Worm (Caenorhabditis elegans) whole organism, L4 larva: Measurements from ENCODE around the gene F26A1.7.

Experiments
- D1046.2 ChIP-seq: fragments of 200-800 bp; sonication (Bioruptor generic); IDR thresholded peaks from 2 replicates; pipeline ENCODE4 v1.3.6; 2022; ENCODE audit warnings: missing genetic modification characterization, missing compliant biosample characterization
- F26F4.8 ChIP-seq: fragments of 200-800 bp; sonication (Bioruptor generic); conservative IDR thresholded peaks from 2 replicates; pipeline ENCODE4 v1.3.6; 2022; ENCODE audit warnings: missing genetic modification characterization, missing compliant biosample characterization
- F44E2.7 ChIP-seq: fragments of 200-800 bp; sonication (Bioruptor generic); IDR thresholded peaks from 2 replicates; pipeline ENCODE4 v2.1.2; 2022; ENCODE audit warnings: missing genetic modification characterization, missing compliant biosample characterization
- R02D3.7 ChIP-seq: fragments of 150-350 bp; sonication (generic microtip); optimal IDR thresholded peaks from 3 replicates; lab custom pipeline; 2014; ENCODE audit warnings: missing biosample characterization, missing genetic modification characterization
- T20F7.1 ChIP-seq: fragments of 200-800 bp; sonication (Bioruptor generic); optimal IDR thresholded peaks from 2 replicates; lab custom pipeline; 2018; ENCODE audit warnings: mild to moderate bottlenecking, missing genetic modification characterization, missing compliant biosample characterization
- T26A8.4 ChIP-seq: fragments of 200-800 bp; sonication (Bioruptor generic); IDR thresholded peaks from 2 replicates; pipeline ENCODE4 v1.3.6; 2022; ENCODE audit warnings: missing genetic modification characterization, missing compliant biosample characterization
- Y48G9A.11 ChIP-seq: fragments of 200-800 bp; sonication (Bioruptor generic); IDR thresholded peaks from 2 replicates; pipeline ENCODE4 v1.3.6; 2022; ENCODE audit warnings: missing genetic modification reagents, missing genetic modification characterization, missing compliant biosample characterization
- ZK337.2 ChIP-seq: fragments of 200-800 bp; sonication (Bioruptor generic); IDR thresholded peaks from 2 replicates; pipeline ENCODE4 v1.3.6; 2022; ENCODE audit warnings: missing genetic modification reagents, missing genetic modification characterization, missing compliant biosample characterization
- ZK546.5 ChIP-seq, 2 experiments: sonication (generic microtip); optimal IDR thresholded peaks; 2 replicates each; lab custom pipeline; 2017; ENCODE audit warnings: missing biosample characterization in 2 of 2, missing genetic modification characterization in 2 of 2
- attf-4 ChIP-seq: sonication (generic microtip); optimal IDR thresholded peaks from 3 replicates; lab custom pipeline; 2017; ENCODE audit warnings: missing biosample characterization, missing genetic modification characterization
- ceh-32 ChIP-seq: sonication (generic microtip); optimal IDR thresholded peaks from 2 replicates; lab custom pipeline; 2016; ENCODE audit warnings: mild to moderate bottlenecking, missing genetic modification characterization, missing compliant biosample characterization; ENCODE audit not compliant: poor library complexity
- ces-1 ChIP-seq: fragments of 150-350 bp; sonication (generic microtip); optimal IDR thresholded peaks from 4 replicates; lab custom pipeline; 2014; ENCODE audit warnings: missing biosample characterization, missing genetic modification reagents, missing genetic modification characterization
- daf-12 ChIP-seq: fragments of 150-350 bp; optimal IDR thresholded peaks from 2 replicates; lab custom pipeline; 2014; ENCODE audit warnings: missing biosample characterization, missing genetic modification reagents, missing genetic modification characterization
- daf-19 ChIP-seq: fragments of 200-800 bp; sonication (Bioruptor generic); conservative IDR thresholded peaks from 2 replicates; pipeline ENCODE4 v1.3.6; 2022; ENCODE audit warnings: missing genetic modification characterization, missing compliant biosample characterization
- dmd-6 ChIP-seq: fragments of 200-800 bp; sonication (Bioruptor generic); IDR thresholded peaks from 2 replicates; pipeline ENCODE4 v1.3.6; 2022; ENCODE audit warnings: missing genetic modification reagents, missing genetic modification characterization, missing compliant biosample characterization
- dpl-1 ChIP-seq: fragments of 150-350 bp; optimal IDR thresholded peaks from 2 replicates; lab custom pipeline; 2014; ENCODE audit warnings: missing biosample characterization, missing genetic modification reagents, missing genetic modification characterization
- duxl-1 ChIP-seq: sonication (generic microtip); optimal IDR thresholded peaks from 2 replicates; lab custom pipeline; 2016; ENCODE audit warnings: mild to moderate bottlenecking, missing genetic modification characterization, moderate library complexity, missing compliant biosample characterization; ENCODE audit not compliant: poor library complexity
- dve-1 ChIP-seq: sonication (generic microtip); optimal IDR thresholded peaks from 2 replicates; lab custom pipeline; 2017; ENCODE audit warnings: antibody characterized with exemption, mild to moderate bottlenecking, missing genetic modification characterization, missing compliant biosample characterization; ENCODE audit not compliant: insufficient read depth
- egl-27 ChIP-seq: sonication (generic microtip); optimal IDR thresholded peaks from 3 replicates; lab custom pipeline; 2017; ENCODE audit warnings: missing biosample characterization, missing genetic modification reagents, missing genetic modification characterization
- fkh-10 ChIP-seq: fragments of 150-350 bp; optimal IDR thresholded peaks from 2 replicates; lab custom pipeline; 2014; ENCODE audit warnings: missing biosample characterization, missing genetic modification reagents, missing genetic modification characterization
- fos-1 ChIP-seq: fragments of 150-350 bp; optimal IDR thresholded peaks from 2 replicates; lab custom pipeline; 2014; ENCODE audit warnings: missing biosample characterization, missing genetic modification characterization
- gei-8 ChIP-seq: fragments of 200-800 bp; sonication (Bioruptor generic); optimal IDR thresholded peaks from 2 replicates; lab custom pipeline; 2018; ENCODE audit warnings: mild to moderate bottlenecking, missing genetic modification characterization, missing compliant biosample characterization
- hif-1 ChIP-seq, 2 experiments: sonication (generic microtip); optimal IDR thresholded peaks; 2 replicates each; lab custom pipeline; 2016 to 2017; ENCODE audit warnings: missing compliant biosample characterization in 2 of 2, missing genetic modification characterization in 2 of 2, missing genetic modification reagents in 2 of 2, missing genotype in 2 of 2, mild to moderate bottlenecking in 1 of 2
- hlh-11 ChIP-seq: fragments of 200-800 bp; sonication (Bioruptor generic); optimal IDR thresholded peaks from 2 replicates; lab custom pipeline; 2018; ENCODE audit warnings: mild to moderate bottlenecking, missing genetic modification characterization, missing compliant biosample characterization
- hlh-30 ChIP-seq: sonication (generic microtip); optimal IDR thresholded peaks from 2 replicates; lab custom pipeline; 2017; ENCODE audit warnings: antibody characterized with exemption, mild to moderate bottlenecking, missing genetic modification characterization, missing compliant biosample characterization; ENCODE audit not compliant: insufficient read depth
- hmg-1.1 ChIP-seq: fragments of 200-800 bp; sonication (Bioruptor generic); IDR thresholded peaks from 2 replicates; pipeline ENCODE4 v1.3.6; 2022; ENCODE audit warnings: missing genetic modification reagents, missing genetic modification characterization, missing compliant biosample characterization
- lin-13 ChIP-seq: fragments of 150-350 bp; optimal IDR thresholded peaks from 2 replicates; lab custom pipeline; 2014; ENCODE audit warnings: missing biosample characterization, missing genetic modification reagents, missing genetic modification characterization
- lir-3 ChIP-seq: sonication (generic microtip); optimal IDR thresholded peaks from 2 replicates; lab custom pipeline; 2016; ENCODE audit warnings: mild to moderate bottlenecking, missing genetic modification characterization, missing compliant biosample characterization
- madf-9 ChIP-seq: fragments of 200-800 bp; sonication (Bioruptor generic); conservative IDR thresholded peaks from 2 replicates; pipeline ENCODE4 v1.3.6; 2022; ENCODE audit warnings: missing genetic modification reagents, missing genetic modification characterization, missing compliant biosample characterization
- mep-1 ChIP-seq: fragments of 150-350 bp; sonication (generic microtip); optimal IDR thresholded peaks from 3 replicates; lab custom pipeline; 2014; ENCODE audit warnings: missing biosample characterization, missing genetic modification characterization
- nhr-11 ChIP-seq: fragments of 150-350 bp; optimal IDR thresholded peaks from 2 replicates; lab custom pipeline; 2014; ENCODE audit warnings: missing biosample characterization, missing genetic modification characterization
- nhr-28 ChIP-seq: fragments of 150-350 bp; optimal IDR thresholded peaks from 2 replicates; lab custom pipeline; 2014; ENCODE audit warnings: missing biosample characterization, missing genetic modification characterization
- nhr-41 ChIP-seq: fragments of 200-800 bp; sonication (Bioruptor generic); IDR thresholded peaks from 2 replicates; pipeline ENCODE4 v1.3.6; 2022; ENCODE audit warnings: missing genetic modification reagents, missing genetic modification characterization, missing compliant biosample characterization
- nhr-48 ChIP-seq: sonication (generic microtip); optimal IDR thresholded peaks from 2 replicates; lab custom pipeline; 2016; ENCODE audit warnings: mild to moderate bottlenecking, missing genetic modification characterization, missing compliant biosample characterization
- nhr-6 ChIP-seq: fragments of 150-350 bp; optimal IDR thresholded peaks from 2 replicates; lab custom pipeline; 2014; ENCODE audit warnings: missing biosample characterization, missing genetic modification characterization
- nhr-77 ChIP-seq: fragments of 150-350 bp; optimal IDR thresholded peaks from 2 replicates; lab custom pipeline; 2014; ENCODE audit warnings: missing biosample characterization, missing genetic modification characterization
- pha-4 ChIP-seq, 2 experiments: fragments of 150-350 bp in 1 of 2; fragments of 200-800 bp in 1 of 2; sonication (Bioruptor generic) in 1 of 2; IDR thresholded peaks in 1 of 2; optimal IDR thresholded peaks in 1 of 2; 2 replicates each; pipeline versions ENCODE4 v1.3.6 to Lab custom; 2014 to 2022; ENCODE audit warnings: missing genetic modification characterization in 2 of 2, missing genetic modification reagents in 2 of 2, missing biosample characterization in 1 of 2, missing compliant biosample characterization in 1 of 2
- set-16 ChIP-seq: fragments of 200-800 bp; sonication (Bioruptor generic); IDR thresholded peaks from 2 replicates; pipeline ENCODE4 v1.3.6; 2022; ENCODE audit warnings: missing genetic modification reagents, missing genetic modification characterization, missing compliant biosample characterization
- skn-1 ChIP-seq: fragments of 150-350 bp; optimal IDR thresholded peaks from 2 replicates; lab custom pipeline; 2014; ENCODE audit warnings: missing biosample characterization, missing genetic modification characterization
- snpc-1.2 ChIP-seq: fragments of 200-800 bp; sonication (Bioruptor generic); IDR thresholded peaks from 2 replicates; pipeline ENCODE4 v1.3.6; 2022; ENCODE audit warnings: missing genetic modification reagents, missing genetic modification characterization, missing compliant biosample characterization
- snpc-4 ChIP-seq: fragments of 150-350 bp; optimal IDR thresholded peaks from 2 replicates; lab custom pipeline; 2014; ENCODE audit warnings: missing biosample characterization, missing genetic modification characterization
- spr-1 ChIP-seq: sonication (generic microtip); optimal IDR thresholded peaks from 2 replicates; lab custom pipeline; 2016; ENCODE audit warnings: mild to moderate bottlenecking, missing genetic modification characterization, missing compliant biosample characterization
- vab-7 ChIP-seq: fragments of 200-800 bp; sonication (Bioruptor generic); IDR thresholded peaks from 2 replicates; pipeline ENCODE4 v1.3.6; 2022; ENCODE audit warnings: missing genetic modification reagents, missing genetic modification characterization, missing compliant biosample characterization
- zfp-3 ChIP-seq: fragments of 200-800 bp; sonication (Bioruptor generic); conservative IDR thresholded peaks from 2 replicates; pipeline ENCODE4 v1.3.6; 2022; ENCODE audit warnings: missing genetic modification reagents, missing genetic modification characterization, missing compliant biosample characterization

The F26A1.7 gene

DNA sequence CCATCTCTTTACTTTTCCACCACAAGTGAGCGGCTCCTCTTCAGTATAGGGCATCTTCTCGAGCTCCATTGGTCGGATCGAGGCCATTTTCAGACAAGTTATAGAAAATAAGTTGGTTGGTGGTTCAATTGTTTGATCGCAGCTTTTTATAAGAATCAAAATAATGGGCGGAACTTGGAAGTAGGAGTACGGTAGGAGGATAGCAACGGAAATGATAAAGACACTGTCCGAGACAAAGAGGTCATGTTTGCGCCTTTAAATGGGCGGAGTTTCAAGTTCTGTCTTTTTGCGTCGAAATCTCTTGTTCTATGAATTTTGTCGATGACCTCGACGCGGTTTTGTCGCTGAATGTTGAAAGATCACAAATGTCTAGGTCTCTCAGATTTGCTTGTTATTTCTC is 2.4 kb upstream of the F26A1.7 start, which contains the start of gene F26A1.8:
Gene F26A1.8, minus strand, starts transcription at position 101 of the 400 bp plus-strand sequence.
- no peak for TF ChIP-seq T20F7.1
- TF ChIP-seq nhr-11 (tag; lab: Kevin White, UChicago) = no peak
- TF ChIP-seq attf-4 = no peak
- no peak for TF ChIP-seq ZK546.5 (tag; optimal IDR thresholded peaks at IDR 0.05; lab: Kevin White, UChicago)
- no peak for TF ChIP-seq gei-8
- no peak for TF ChIP-seq spr-1 (tag; lab: Kevin White, UChicago)
- no peak for TF ChIP-seq nhr-28
- TF ChIP-seq dmd-6 (GFP tag; lab: Robert Waterston, UW) = no peak
- no peak for TF ChIP-seq egl-27 (tag; lab: Kevin White, UChicago)
- TF ChIP-seq skn-1 (tag; lab: Kevin White, UChicago) = no peak
- TF ChIP-seq hlh-30 (tag; lab: Kevin White, UChicago) = no peak

DNA sequence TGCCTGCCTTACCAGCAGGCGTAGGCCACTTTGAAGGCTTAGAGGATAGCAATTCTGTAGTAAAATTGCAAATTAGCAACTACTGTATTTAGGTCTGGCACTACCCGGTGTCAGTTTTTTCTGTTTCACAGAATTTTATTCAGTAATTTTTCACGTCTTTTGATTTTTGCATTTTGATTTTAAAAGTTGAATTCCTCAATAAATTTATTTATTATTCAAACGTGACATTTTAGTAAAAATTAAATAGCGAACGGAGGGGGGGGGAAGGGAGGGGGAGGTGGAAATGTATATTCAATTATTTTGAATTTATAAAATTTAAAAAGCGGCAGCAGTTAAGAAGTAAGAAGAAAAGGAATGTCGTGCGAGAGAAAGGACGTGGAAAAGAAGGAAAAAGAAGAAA is 2.5 kb downstream of the F26A1.7 start, which contains the start of gene F26A1.4:
Gene F26A1.4, plus strand, starts transcription at position 301 of the 400 bp plus-strand sequence.
- TF ChIP-seq hif-1 (tag; optimal IDR thresholded peaks at IDR 0.05; lab: Kevin White, UChicago) = no peak
- no peak for TF ChIP-seq nhr-11 (tag; lab: Kevin White, UChicago)
- no peak for TF ChIP-seq dve-1 (tag; lab: Kevin White, UChicago)
- TF ChIP-seq daf-12 (tag; lab: Kevin White, UChicago) = no peak
- TF ChIP-seq pha-4 (GFP tag; IDR thresholded peaks at IDR 0.05; lab: Robert Waterston, UW) = no peak
- TF ChIP-seq pha-4 (tag; optimal IDR thresholded peaks at IDR 0.05; lab: Kevin White, UChicago) = no peak
- TF ChIP-seq hmg-1.1 (GFP tag; lab: Robert Waterston, UW) = no peak
- TF ChIP-seq F26F4.8 (GFP tag; lab: Robert Waterston, UW) = no peak
- no peak for TF ChIP-seq snpc-4 (tag; lab: Kevin White, UChicago)
- no peak for TF ChIP-seq set-16 (GFP tag; lab: Robert Waterston, UW)
- TF ChIP-seq skn-1 (tag; lab: Kevin White, UChicago) = no peak
- no peak for TF ChIP-seq zfp-3 (GFP tag; lab: Robert Waterston, UW)
- TF ChIP-seq D1046.2 (GFP tag; lab: Robert Waterston, UW) = no peak
- TF ChIP-seq ZK337.2 (GFP tag; lab: Robert Waterston, UW) = no peak
- TF ChIP-seq T26A8.4 (GFP tag; lab: Robert Waterston, UW) = no peak
- TF ChIP-seq nhr-48 (tag; lab: Kevin White, UChicago) = no peak
- no peak for TF ChIP-seq hlh-11 (tag; lab: Kevin White, UChicago)
- TF ChIP-seq vab-7 = no peak
- TF ChIP-seq nhr-28 = no peak
- TF ChIP-seq attf-4 = no peak
- TF ChIP-seq mep-1 (tag; lab: Kevin White, UChicago) = no peak

DNA sequence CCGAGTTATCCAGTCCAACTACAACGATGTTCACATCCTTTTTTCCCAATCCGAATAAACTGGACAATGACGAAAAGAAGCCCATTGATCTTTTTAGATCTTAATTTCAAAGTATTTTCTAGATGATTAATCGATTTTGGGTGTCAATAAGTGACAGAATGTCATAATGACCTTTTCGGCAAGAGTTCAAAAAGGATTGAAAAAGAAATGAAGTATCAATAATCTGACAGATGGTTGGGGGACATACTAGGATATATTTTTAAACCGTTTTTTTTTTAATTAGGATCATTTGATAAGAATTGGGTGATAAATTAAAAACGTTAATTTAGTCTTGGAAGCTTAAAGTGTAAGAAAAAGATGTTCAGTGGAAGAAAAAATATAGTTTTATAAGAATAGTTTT is 5.0 kb downstream of the F26A1.7 start, which contains the start of gene arl-6:
Gene arl-6, minus strand, starts transcription at position 101 of the 400 bp plus-strand sequence.
- TF ChIP-seq mep-1 (tag; lab: Kevin White, UChicago) (no peak), F26F4.8 (GFP tag; lab: Robert Waterston, UW) (no peak), fos-1 (tag; lab: Kevin White, UChicago) (no peak), snpc-4 (tag; lab: Kevin White, UChicago) (no peak), lin-13 (GFP tag; lab: Kevin White, UChicago) (no peak)

DNA sequence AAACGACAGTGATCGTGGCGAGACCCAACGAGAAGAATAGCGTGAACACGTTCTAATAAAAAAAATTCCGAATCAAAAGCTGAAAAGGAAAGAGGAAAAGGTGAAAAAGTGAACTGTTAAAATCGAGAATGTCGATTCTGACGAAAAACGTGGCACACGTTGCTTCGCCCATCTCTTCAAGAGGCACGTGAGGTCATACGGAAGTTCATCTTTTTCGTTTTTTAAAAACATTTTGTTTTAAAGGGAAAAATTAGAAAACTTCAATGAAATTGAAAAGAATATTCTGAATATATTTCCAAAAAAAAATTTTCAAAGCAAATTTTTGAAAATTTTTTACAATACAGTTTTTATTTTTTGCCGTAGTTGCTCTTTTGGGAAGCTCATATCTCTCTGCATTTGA is 8.5 kb downstream of the F26A1.7 start, which contains the start of gene C38D4.7:
Gene C38D4.7, minus strand, starts transcription at position 101 of the 400 bp plus-strand sequence.
- TF ChIP-seq madf-9 (GFP tag; lab: Robert Waterston, UW) = no peak
- no peak for TF ChIP-seq ceh-32
- TF ChIP-seq lir-3 (tag; lab: Kevin White, UChicago) = no peak
- TF ChIP-seq duxl-1 (tag; lab: Kevin White, UChicago) = no peak
- TF ChIP-seq snpc-1.2 (GFP tag; lab: Robert Waterston, UW) = no peak
- TF ChIP-seq ces-1 (GFP tag; lab: Kevin White, UChicago) = no peak
- no peak for TF ChIP-seq R02D3.7 (tag; lab: Kevin White, UChicago)
- no peak for TF ChIP-seq dve-1 (tag; lab: Kevin White, UChicago)
- no peak for TF ChIP-seq dpl-1 (GFP tag; lab: Kevin White, UChicago)
- no peak for TF ChIP-seq fkh-10 (GFP tag; lab: Kevin White, UChicago)
- no peak for TF ChIP-seq Y48G9A.11 (GFP tag; lab: Robert Waterston, UW)
- TF ChIP-seq attf-4 = no peak
- no peak for TF ChIP-seq nhr-77 (tag; lab: Kevin White, UChicago)
- TF ChIP-seq nhr-6 (tag; lab: Kevin White, UChicago) = no peak
- TF ChIP-seq F44E2.7 (GFP tag; lab: Robert Waterston, UW) = no peak
- no peak for TF ChIP-seq daf-19 (GFP tag; lab: Robert Waterston, UW)
- TF ChIP-seq nhr-41 (GFP tag; lab: Robert Waterston, UW) = no peak
- TF ChIP-seq hmg-1.1 (GFP tag; lab: Robert Waterston, UW) = no peak
